Worm (Caenorhabditis elegans) whole organism, dauer: Measurements from ENCODE around the gene str-61.
"Not testable (repeated sequence)": the region's sequence is repeated elsewhere in the genome, so short reads cannot be mapped to it uniquely, and the experiment has no call there.

Source experiments
- unc-62 ChIP-seq: sonication (generic microtip); optimal IDR thresholded peaks from 2 replicates; lab custom pipeline; 2017; ENCODE audit warnings: missing biosample characterization, missing genetic modification reagents, missing genetic modification characterization

str-61 gene

DNA sequence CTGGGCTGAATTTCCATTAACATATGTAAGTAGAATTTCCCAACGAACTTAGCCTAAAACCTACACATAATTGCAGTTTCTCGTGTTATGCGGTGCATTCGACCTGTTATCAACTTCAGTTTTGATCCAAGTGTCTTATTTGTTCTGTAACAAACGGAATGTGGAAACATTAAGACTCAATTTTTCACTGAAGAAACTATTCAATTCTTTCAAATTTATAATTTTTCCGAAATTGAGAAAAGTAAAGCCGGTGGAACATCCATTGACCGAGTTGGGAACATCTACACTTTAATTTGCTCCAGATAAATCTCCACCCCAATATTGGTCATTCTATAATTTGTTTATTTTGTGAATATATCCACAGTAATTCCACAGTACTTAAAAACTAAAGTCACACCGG lies 3.3 kb upstream of the str-61 start:
- TF ChIP-seq unc-62 (GFP tag; lab: Kevin White, UChicago): no peak

DNA sequence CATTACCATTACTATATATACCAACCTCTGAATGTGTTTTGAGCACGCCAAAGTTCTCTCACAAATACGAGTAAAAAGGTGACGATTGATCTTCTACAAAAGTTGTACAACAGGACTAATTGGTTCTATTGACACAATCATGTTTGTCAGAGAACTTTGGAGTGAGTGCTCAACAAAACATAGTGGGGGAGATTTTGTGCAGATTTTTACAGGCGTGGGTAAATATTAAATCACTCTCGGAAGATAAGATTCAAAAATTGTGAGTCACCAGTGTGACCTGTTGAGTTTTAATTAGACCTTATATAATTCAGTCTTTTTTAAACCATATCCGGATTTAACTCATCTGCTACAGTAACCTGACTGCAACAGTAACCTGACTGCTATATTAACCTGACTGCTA lies 1.1 kb upstream of the str-61 start, which contains the start of gene F14F8.8:
Gene F14F8.8, minus strand, starts transcription at position 101 of the 400 bp plus-strand sequence.
- no peak for TF ChIP-seq unc-62 (GFP tag; lab: Kevin White, UChicago)

DNA sequence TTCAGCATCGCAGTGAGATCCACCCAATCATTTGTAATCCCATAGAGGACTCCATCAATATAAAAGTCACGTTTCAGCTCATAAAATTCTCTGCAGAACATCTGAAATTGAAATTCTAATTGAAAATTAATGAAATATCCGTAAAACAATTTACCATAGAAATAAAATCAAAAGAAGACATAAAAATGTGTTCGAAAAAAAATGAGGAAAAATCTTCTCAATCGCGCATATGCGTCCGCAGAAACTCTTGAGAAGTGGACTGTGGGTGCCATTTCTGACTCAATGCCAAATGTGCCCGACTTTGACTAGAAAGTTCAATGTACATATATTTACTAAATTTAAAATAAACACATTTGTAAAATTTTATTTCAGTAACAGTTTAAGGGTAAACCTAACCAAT lies 2.6 kb downstream of the str-61 start, which contains the start of gene F14F8.9:
Gene F14F8.9, minus strand, starts transcription at position 101 of the 400 bp plus-strand sequence.
- no peak for TF ChIP-seq unc-62 (GFP tag; lab: Kevin White, UChicago)

DNA sequence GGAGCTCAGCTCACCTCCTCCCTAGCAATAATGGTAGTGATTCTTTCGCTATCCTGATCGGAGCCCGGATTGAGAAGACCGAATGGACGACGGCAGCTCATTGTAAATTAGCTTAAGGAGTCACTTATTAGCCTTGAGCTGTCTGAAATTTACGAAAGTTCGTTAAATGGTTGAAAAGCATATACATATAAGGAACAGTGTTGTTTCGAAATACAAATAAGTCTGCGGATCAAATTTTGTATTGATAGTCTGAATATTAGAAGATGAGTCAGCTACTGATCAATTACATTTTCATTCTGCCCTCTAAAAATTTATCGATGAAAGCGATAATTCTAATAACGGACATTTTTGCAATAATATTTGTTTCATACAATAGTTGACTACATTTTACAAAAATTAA lies 4.4 kb downstream of the str-61 start, which contains the start of gene F14F8.14:
Gene F14F8.14, minus strand, starts transcription at position 101 of the 400 bp plus-strand sequence.
- no peak for TF ChIP-seq unc-62 (GFP tag; lab: Kevin White, UChicago)

DNA sequence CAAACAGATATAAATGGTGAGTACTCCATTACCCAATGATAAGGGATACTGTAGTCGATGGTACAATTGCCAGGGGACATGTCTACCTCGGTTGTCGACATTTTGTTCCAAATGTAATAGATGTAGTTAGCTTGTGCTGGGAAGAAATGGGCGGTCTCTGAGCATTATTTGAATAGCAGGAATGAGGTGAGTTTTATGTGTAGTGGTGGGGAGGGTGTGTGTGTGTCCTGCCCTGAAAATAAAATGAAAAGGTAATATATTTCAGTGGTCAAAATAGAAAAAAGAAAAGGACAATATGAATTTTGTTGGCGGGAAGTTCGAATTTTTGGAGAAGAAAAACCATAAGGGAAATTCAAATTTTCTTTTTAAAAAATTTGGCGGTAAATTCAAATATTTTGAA lies 10.3 kb downstream of the str-61 start, which contains the start of gene Y70C5B.2:
Gene Y70C5B.2, minus strand, starts transcription at position 101 of the 400 bp plus-strand sequence.
- TF ChIP-seq unc-62 (GFP tag; lab: Kevin White, UChicago): not testable (repeated sequence)

DNA sequence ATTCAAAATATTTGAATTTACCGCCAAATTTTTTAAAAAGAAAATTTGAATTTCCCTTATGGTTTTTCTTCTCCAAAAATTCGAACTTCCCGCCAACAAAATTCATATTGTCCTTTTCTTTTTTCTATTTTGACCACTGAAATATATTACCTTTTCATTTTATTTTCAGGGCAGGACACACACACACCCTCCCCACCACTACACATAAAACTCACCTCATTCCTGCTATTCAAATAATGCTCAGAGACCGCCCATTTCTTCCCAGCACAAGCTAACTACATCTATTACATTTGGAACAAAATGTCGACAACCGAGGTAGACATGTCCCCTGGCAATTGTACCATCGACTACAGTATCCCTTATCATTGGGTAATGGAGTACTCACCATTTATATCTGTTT lies 16.8 kb downstream of the str-61 start, which contains the start of gene W06G6.15:
Gene W06G6.15, plus strand, starts transcription at position 301 of the 400 bp plus-strand sequence.
- not testable (repeated sequence) for TF ChIP-seq unc-62 (GFP tag; lab: Kevin White, UChicago)

DNA sequence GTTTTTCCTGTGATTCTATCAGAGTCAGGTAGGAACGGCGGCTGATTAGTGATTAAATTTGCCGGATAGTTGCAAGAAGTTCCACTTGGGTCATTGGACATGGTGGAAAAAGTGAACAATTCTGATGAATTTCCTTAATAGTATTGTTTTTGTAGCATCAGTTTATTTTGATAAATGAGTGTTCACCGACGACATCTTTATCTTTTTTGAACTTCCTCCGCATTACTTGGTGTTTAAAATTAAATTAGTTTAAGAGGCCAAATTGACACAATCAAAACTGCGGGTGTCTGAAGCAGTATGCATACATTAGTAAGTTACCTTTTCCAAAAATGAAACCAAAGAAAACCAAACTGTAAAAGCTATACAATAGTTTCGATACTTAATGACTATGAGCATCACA lies 21.9 kb downstream of the str-61 start, which contains the start of gene W06G6.11:
Gene W06G6.11, minus strand, starts transcription at position 101 of the 400 bp plus-strand sequence.
- not testable (repeated sequence) for TF ChIP-seq unc-62 (GFP tag; lab: Kevin White, UChicago)

DNA sequence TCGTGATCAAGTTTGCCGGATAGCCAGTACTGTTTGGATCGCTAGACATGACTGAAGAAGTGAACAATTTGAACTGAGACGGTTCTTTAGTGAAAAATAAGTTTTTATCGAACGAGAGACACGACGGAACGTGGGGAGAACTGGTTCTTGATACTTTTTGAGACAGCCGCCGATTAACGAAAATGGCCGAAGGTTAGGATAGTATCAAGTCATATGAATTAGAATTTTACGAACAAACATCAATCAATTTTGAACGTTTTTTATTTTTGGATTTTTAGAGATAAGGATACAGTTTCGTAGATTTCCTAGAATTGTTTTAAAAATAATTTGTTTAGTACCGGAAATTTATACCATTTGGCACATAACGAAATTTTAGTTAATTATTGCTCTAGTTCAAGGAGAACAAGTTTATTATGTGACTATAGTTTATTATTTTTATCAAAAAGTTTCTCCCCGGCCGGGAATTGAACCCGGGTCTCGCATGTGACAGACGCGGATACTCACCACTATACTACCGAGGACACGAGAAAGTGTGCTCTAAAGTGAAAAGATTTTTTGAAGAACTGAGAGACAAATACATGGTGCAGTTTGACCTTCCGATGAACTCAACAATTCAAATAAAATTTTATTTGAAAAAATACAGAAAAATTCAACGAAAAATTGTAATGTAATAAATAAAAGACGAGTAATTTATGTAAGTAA lies 22.6 kb downstream of the str-61 start, which contains the start of gene W06G6.20:
Gene W06G6.20, minus strand, starts transcription at position 51 of the 702 bp plus-strand sequence.
- no peak for TF ChIP-seq unc-62 (GFP tag; lab: Kevin White, UChicago)

DNA sequence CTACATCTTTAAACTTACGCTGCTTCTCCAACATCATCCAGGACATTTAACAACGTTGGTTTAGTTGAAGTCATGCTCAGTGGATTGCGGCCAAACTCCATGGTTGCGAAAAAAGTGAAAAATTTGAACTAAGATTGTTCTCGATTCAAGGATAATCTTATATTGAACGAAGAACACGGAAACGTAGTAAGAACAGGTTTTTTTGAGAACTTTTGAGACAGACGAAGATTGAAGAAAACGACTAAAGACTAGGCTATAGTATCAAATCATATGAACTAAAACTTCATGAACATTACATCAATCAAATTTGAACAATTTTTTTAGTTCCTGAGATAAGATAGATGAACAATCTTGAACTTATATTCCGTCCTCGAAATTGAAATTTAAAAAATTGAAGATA lies 24.0 kb downstream of the str-61 start, which contains the start of gene W06G6.10:
Gene W06G6.10, minus strand, starts transcription at position 101 of the 400 bp plus-strand sequence.
- TF ChIP-seq unc-62 (GFP tag; lab: Kevin White, UChicago): no peak

DNA sequence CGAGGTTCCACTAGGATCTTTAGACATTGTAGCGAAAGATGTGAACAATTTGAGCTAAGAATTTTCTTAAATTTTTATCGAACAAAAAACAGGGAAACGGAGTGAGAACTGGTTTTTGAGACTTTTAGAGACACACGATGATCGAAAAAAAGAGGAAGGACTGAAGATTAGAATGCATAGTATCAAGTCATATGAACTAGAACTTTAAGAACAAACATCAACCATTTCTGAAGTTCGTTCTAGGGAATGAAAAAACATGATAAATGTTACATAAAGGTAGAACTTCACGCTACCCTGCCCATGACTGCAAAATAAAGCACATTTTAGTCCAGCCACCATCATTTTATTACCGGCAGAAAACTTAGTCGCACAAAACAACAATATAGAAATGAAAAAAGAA lies 24.7 kb downstream of the str-61 start, which contains the start of gene W06G6.9:
Gene W06G6.9, minus strand, starts transcription at position 101 of the 400 bp plus-strand sequence.
- no peak for TF ChIP-seq unc-62 (GFP tag; lab: Kevin White, UChicago)

DNA sequence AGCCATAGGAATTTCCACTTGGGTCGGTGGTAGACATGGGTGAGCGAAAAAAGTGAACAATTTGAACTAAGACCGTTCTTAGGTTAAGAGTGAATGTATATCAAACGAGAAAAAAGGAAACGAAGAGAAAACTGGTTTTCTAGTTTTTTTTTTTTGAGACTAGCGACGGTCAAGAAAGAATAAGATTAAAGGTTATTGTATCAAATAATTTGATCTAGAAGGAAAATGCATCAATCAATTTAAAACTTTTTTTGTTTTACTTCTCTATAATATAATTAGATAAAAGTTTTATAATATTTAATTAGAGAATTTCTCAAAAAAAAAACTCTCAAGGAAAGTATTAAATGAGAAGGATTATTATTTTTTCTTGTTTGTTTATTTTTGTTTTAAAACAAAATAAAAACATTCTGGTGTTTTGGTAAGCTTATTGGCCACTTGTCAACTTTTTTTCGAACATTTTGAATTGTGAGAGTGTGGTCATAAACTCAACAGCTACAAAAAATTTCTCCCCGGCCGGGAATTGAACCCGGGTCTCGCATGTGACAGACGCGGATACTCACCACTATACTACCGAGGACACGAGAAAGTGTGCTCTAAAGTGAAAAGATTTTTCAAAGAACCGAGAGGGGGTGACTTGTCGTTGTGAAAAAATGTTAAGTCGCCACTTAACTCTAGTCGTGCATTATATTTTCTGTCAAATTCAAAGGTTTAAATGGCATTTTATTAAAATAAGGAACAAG lies 25.7 kb downstream of the str-61 start, which contains the start of gene W06G6.17:
Gene W06G6.17, minus strand, starts transcription at position 51 of the 740 bp plus-strand sequence.
- no peak for TF ChIP-seq unc-62 (GFP tag; lab: Kevin White, UChicago)

DNA sequence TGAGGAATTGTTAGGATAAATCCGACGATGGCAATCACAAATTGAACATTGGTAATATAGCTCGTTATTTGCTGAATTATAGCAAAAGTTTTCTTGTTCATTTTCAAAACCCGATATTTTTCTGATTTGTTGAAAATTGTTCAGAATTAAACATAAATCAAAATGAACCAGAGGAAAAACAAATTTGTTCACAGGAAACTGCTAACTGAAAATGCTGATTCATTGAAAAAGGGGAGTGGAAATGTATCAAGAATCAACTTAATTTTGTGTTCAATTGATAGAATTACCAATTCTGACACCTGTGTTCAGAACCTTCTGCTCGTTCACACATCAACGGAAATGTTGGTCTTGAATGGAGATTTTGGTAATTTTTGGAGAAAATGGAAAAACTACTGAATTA lies 27.5 kb downstream of the str-61 start, which contains the start of gene srw-77:
Gene srw-77, minus strand, starts transcription at position 101 of the 400 bp plus-strand sequence.
- TF ChIP-seq unc-62 (GFP tag; lab: Kevin White, UChicago): no peak

DNA sequence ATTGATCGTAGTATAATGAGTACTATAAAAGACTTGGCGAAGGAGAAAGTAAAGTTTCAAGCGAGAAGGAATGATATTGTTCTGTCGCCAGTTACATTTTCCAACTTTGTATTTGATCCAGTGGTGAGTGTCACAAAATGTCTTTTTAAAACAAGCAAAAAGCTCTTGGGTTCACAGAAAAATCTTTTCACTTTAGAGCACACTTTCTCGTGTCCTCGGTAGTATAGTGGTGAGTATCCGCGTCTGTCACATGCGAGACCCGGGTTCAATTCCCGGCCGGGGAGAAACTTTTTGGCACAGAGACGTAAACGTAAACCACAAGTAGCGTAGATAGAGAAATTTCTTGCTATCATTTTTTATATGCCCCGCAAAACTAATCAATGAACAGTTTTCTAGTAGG lies 30.7 kb downstream of the str-61 start:
- TF ChIP-seq unc-62 (GFP tag; lab: Kevin White, UChicago): no peak

DNA sequence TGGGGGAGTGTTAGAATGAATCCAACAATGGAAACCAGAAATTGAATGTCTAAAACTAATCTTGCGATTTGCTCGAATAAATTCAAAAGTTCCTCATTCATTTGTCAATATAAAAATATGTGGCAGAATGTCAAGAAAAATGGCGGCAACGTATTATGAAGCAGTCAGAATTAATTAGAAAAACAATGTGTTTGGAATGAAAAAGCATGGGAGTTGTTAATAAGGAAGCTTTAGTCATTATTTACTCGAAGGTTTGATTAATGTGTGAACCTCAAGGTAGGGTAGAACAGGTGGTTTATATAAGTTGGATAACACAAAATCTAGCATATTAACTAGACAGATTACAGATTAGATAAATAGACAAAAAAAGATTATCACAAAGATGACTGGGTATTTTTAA lies 32.9 kb downstream of the str-61 start, which contains the start of gene srw-76:
Gene srw-76, minus strand, starts transcription at position 101 of the 400 bp plus-strand sequence.
- TF ChIP-seq unc-62 (GFP tag; lab: Kevin White, UChicago): no peak

DNA sequence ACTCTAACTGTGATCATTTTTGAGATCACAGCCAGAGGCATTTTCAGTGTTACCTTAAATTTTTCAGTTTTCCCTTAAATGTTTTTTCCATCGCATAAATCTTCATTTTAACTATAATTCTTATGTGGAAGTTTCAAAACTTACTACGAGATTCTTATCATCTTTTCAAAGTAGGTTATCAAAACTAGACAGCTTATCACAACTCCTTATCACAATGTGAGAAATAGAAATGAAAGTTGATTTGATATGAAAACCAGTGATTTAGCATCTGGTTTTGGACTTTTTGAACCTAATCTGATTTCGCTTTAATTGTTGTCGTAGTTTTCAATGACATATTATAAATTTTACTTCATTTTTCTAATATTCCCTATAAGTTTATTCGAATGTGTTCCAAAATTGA lies 35.2 kb downstream of the str-61 start, which contains the start of gene mltn-11:
Gene mltn-11, plus strand, starts transcription at position 276 of the 400 bp plus-strand sequence.
- TF ChIP-seq unc-62 (GFP tag; lab: Kevin White, UChicago): no peak
